Worm (Caenorhabditis elegans) whole organism, dauer: ENCODE results near the gene T22B3.3.

ENCODE experiments used
- unc-62 ChIP-seq: sonication (generic microtip); optimal IDR thresholded peaks from 2 replicates; lab custom pipeline; 2017; ENCODE audit warnings: missing biosample characterization, missing genetic modification reagents, missing genetic modification characterization

T22B3.3 gene

ce11 chrIV:11656144-11656780, 47.3 kb downstream of the T22B3.3 start, which contains the start of gene ZK809.5:
Gene ZK809.5 (plus strand): TSS chrIV:11656730.
- no peak for TF ChIP-seq unc-62 (GFP tag; lab: Kevin White, UChicago)

DNA sequence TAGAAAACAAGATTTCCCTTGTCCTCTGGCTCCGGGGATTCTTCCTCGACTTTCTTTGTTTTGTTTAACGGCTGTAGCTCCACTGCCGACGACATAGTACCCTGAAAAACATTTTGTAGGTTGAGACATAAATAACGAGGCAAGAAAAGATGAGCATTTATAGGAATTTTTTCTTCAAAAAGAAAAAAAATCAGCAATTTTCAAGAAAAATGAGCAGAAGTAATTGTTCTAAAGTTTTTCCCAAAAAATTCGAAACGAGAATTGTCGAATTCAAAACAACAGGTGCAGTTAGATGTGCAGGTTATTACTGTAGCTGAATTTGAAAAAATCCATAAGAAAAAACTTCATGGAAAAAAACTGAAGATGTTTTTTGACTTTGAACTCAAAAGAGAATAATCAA, 48.2 kb downstream of the T22B3.3 start, which contains the start of gene ent-1:
TSS of gene ent-1 (minus strand) at position 101 of the 400 bp plus-strand sequence.
- TF ChIP-seq unc-62 (GFP tag; lab: Kevin White, UChicago): no peak
